Fruit fly (Drosophila melanogaster): ENCODE results near the gene PMCA.
"Not testable (repeated sequence)": the region's sequence is repeated elsewhere in the genome, so short reads cannot be mapped to it uniquely, and the experiment has no call there.

Gene PMCA

dm6 chr4:307931-308330 lies 50.8 kb downstream of the PMCA start, which contains the start of gene Rad23 (continued):
- peak; percentile 67 for TF ChIP-seq phol (tag; optimal IDR thresholded peaks at IDR 0.05)
- no peak for TF ChIP-seq ftz-f1 (GFP tag; optimal IDR thresholded peaks at IDR 0.05)
- TF ChIP-seq ewg (GFP tag; optimal IDR thresholded peaks at IDR 0.05), result peak; percentile 27
- TF ChIP-seq CG17802 (tag; optimal IDR thresholded peaks at IDR 0.05), result peak; percentile 98
- TF ChIP-seq yki (optimal IDR thresholded peaks at IDR 0.05), result no peak
- no peak for TF ChIP-seq CG7786 (GFP tag; optimal IDR thresholded peaks at IDR 0.05)
- no peak for TF ChIP-seq CG16813 (GFP tag; IDR thresholded peaks at IDR 0.05; ENCODE audit: partially characterized antibody)
- peak; percentile 66 for TF ChIP-seq CG13894 (tag; optimal IDR thresholded peaks at IDR 0.05)
- peak; percentile 98 for TF ChIP-seq CG1024 (GFP tag; IDR thresholded peaks at IDR 0.05)
- no peak for TF ChIP-seq dan (GFP tag; IDR thresholded peaks at IDR 0.05)
- TF ChIP-seq ATbp (GFP tag; optimal IDR thresholded peaks at IDR 0.05), result no peak
- peak; percentile 16 for TF ChIP-seq Spps (tag; optimal IDR thresholded peaks at IDR 0.05)
- peak; percentile 35 for TF ChIP-seq HmgZ (tag; optimal IDR thresholded peaks at IDR 0.05)
- TF ChIP-seq Nf-YC (tag; optimal IDR thresholded peaks at IDR 0.05), result peak; percentile 36
- no peak for TF ChIP-seq CG7963 (GFP tag; IDR thresholded peaks at IDR 0.05; ENCODE audit: partially characterized antibody)
- peak; percentile 19 for TF ChIP-seq sug (tag; optimal IDR thresholded peaks at IDR 0.05)
- no peak for TF ChIP-seq CG4282 (GFP tag; optimal IDR thresholded peaks at IDR 0.05)
- no peak for TF ChIP-seq CG11093 (GFP tag; IDR thresholded peaks at IDR 0.05)

- TF ChIP-seq CG6689 (GFP tag; IDR thresholded peaks at IDR 0.05) (peak; percentile 58; the same call in 1 of the 2 replicates), D19A (tag; optimal IDR thresholded peaks at IDR 0.05) (peak; percentile 93), cg (GFP tag; optimal IDR thresholded peaks at IDR 0.05) (peak; percentile 33), CG11723 (GFP tag; optimal IDR thresholded peaks at IDR 0.05) (peak; percentile 76), Xrp1 (GFP tag; IDR thresholded peaks at IDR 0.05) (peak; percentile 26; the same call in 1 of the 2 replicates), Ada2b (GFP tag; IDR thresholded peaks at IDR 0.05) (peak; percentile 34; the same call in 1 of the 2 replicates), Trl (optimal IDR thresholded peaks at IDR 0.05) (peak; percentile 31 to 45), row (GFP tag; IDR thresholded peaks at IDR 0.05) (peak; percentile 91), onecut (GFP tag; IDR thresholded peaks at IDR 0.05) (peak; percentile 16; the same call in 1 of the 2 replicates), ssp (GFP tag; IDR thresholded peaks at IDR 0.05) (peak; percentile 47; the same call in 1 of the 2 replicates), CG2199 (GFP tag; IDR thresholded peaks at IDR 0.05) (peak; percentile 40; the same call in 1 of the 3 replicates), CG30020 (tag; optimal IDR thresholded peaks at IDR 0.05) (peak; percentile 14)
- not testable (repeated sequence) for TF ChIP-seq Trl (GFP tag; optimal IDR thresholded peaks at IDR 0.05)
Measured at dm6 chr4:306431-307342, 52.0 kb downstream of the PMCA start, which contains the start of gene Syt7. Gene Syt7 (minus strand): TSS chr4:306481.

- TF ChIP-seq sens (GFP tag) (peak; percentile 34), CG2199 (GFP tag; IDR thresholded peaks at IDR 0.05) (peak; percentile 92), MESR4 (GFP tag; optimal IDR thresholded peaks at IDR 0.05) (peak; percentile 0), H2.0 (GFP tag; IDR thresholded peaks at IDR 0.05) (no peak), CG30020 (tag; optimal IDR thresholded peaks at IDR 0.05) (no peak), ewg (GFP tag; optimal IDR thresholded peaks at IDR 0.05) (peak; percentile 77), Antp (GFP tag; optimal IDR thresholded peaks at IDR 0.05) (no peak), CG13894 (tag; optimal IDR thresholded peaks at IDR 0.05) (peak; percentile 33)
Measured at dm6 chr4:305697-306096, 53.0 kb downstream of the PMCA start.

dm6 chr4:292403-292802 lies 66.3 kb downstream of the PMCA start:
- TF ChIP-seq wor (GFP tag; IDR thresholded peaks at IDR 0.05) (no peak), CG7271 (tag; optimal IDR thresholded peaks at IDR 0.05) (no peak), Xrp1 (GFP tag; IDR thresholded peaks at IDR 0.05) (no peak), YL-1 (GFP tag; optimal IDR thresholded peaks at IDR 0.05) (no peak), yki (optimal IDR thresholded peaks at IDR 0.05) (no peak), CG2678 (tag; optimal IDR thresholded peaks at IDR 0.05) (no peak)

Data from whole organism, embryonic.